Fruit fly (Drosophila melanogaster): ENCODE measurements around the gene CG9525.
A peak's percentile ranks its signal among the peaks of the same experiment; 100 is the strongest.

CG9525 gene

DNA sequence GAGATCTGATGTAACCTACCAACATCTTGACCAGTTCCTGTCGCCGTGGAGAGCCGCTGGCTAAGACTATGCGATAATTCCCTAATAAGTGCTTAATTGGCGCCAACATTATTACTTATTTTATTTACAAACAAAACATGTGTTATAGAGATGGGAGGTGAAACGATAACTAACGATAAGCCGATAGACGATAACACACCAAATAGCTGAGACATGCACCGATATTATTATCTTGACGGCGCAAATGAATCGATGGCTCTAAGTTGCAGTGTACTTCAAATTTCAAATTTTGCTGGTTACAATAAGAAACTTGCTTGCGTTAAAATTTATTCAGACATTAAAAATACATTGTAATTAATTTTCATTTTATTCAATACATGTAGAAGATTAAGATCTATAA lies 19.0 kb downstream of the CG9525 start, which contains the start of gene CG9515 (continued):
- no peak for TF ChIP-seq dmrt11E (tag; optimal IDR thresholded peaks at IDR 0.05)
- TF ChIP-seq CG8944 (GFP tag; optimal IDR thresholded peaks at IDR 0.05), result no peak
- no peak for TF ChIP-seq Abd-B (GFP tag; optimal IDR thresholded peaks at IDR 0.05)
- no peak for TF ChIP-seq Optix (GFP tag; IDR thresholded peaks at IDR 0.05)
- TF ChIP-seq Deaf1 (tag; optimal IDR thresholded peaks at IDR 0.05), result no peak
- TF ChIP-seq CG32532 (GFP tag; IDR thresholded peaks at IDR 0.05), result 0 out of 2 replicates have a peak, but pooled peaks have one; percentile 8
- TF ChIP-seq Myb (GFP tag; optimal IDR thresholded peaks at IDR 0.05), result peak; percentile 80
- TF ChIP-seq CG4282 (GFP tag; optimal IDR thresholded peaks at IDR 0.05), result no peak
- no peak for TF ChIP-seq tgo (GFP tag; IDR thresholded peaks at IDR 0.05)
- TF ChIP-seq so (GFP tag; IDR thresholded peaks at IDR 0.05), result no peak
- TF ChIP-seq ewg (GFP tag; optimal IDR thresholded peaks at IDR 0.05), result no peak
- no peak for TF ChIP-seq btn (GFP tag; optimal IDR thresholded peaks at IDR 0.05)
- 0 out of 2 replicates have a peak, but pooled peaks have one; percentile 18 for TF ChIP-seq vvl (GFP tag; IDR thresholded peaks at IDR 0.05)
- peak; percentile 81 for TF ChIP-seq CG2116 (GFP tag; optimal IDR thresholded peaks at IDR 0.05)
- no peak for TF ChIP-seq Ptx1 (GFP tag; IDR thresholded peaks at IDR 0.05)
- TF ChIP-seq CG2202 (tag; optimal IDR thresholded peaks at IDR 0.05), result no peak
- TF ChIP-seq PHDP (tag; optimal IDR thresholded peaks at IDR 0.05), result peak; percentile 15
- TF ChIP-seq Lhr (GFP tag; optimal IDR thresholded peaks at IDR 0.05), result peak; percentile 20
- TF ChIP-seq Rfx (GFP tag; IDR thresholded peaks at IDR 0.05), result no peak
- no peak for TF ChIP-seq bsh (GFP tag; optimal IDR thresholded peaks at IDR 0.05)
- no peak for TF ChIP-seq repo (GFP tag; optimal IDR thresholded peaks at IDR 0.05)
- no peak for TF ChIP-seq Chrac-16 (GFP tag; optimal IDR thresholded peaks at IDR 0.05)
- TF ChIP-seq CG3407 (GFP tag; optimal IDR thresholded peaks at IDR 0.05), result no peak
- peak; percentile 74 for TF ChIP-seq CG9437 (GFP tag; optimal IDR thresholded peaks at IDR 0.05)
- TF ChIP-seq zen (tag; optimal IDR thresholded peaks at IDR 0.05), result peak; percentile 49
- no peak for TF ChIP-seq C15 (GFP tag; IDR thresholded peaks at IDR 0.05)
- TF ChIP-seq ara (GFP tag; IDR thresholded peaks at IDR 0.05), result no peak
- TF ChIP-seq H2.0 (GFP tag; IDR thresholded peaks at IDR 0.05), result no peak
- TF ChIP-seq Ets97D (GFP tag; optimal IDR thresholded peaks at IDR 0.05), result peak; percentile 66
- no peak for TF ChIP-seq CG11696 (GFP tag; IDR thresholded peaks at IDR 0.05)
- TF ChIP-seq Max (GFP tag; optimal IDR thresholded peaks at IDR 0.05), result peak; percentile 55
- TF ChIP-seq CG15696 (tag; optimal IDR thresholded peaks at IDR 0.05), result no peak
- TF ChIP-seq sens-2 (GFP tag; IDR thresholded peaks at IDR 0.05), result no peak
- peak; percentile 16 for TF ChIP-seq CG33213 (GFP tag; optimal IDR thresholded peaks at IDR 0.05)
- no peak for TF ChIP-seq CG6175 (GFP tag; IDR thresholded peaks at IDR 0.05)
- TF ChIP-seq CG9797 (GFP tag; optimal IDR thresholded peaks at IDR 0.05), result no peak
- TF ChIP-seq CG15514 (GFP tag; optimal IDR thresholded peaks at IDR 0.05), result peak; percentile 62
- peak; percentile 96 for TF ChIP-seq zen2 (GFP tag; IDR thresholded peaks at IDR 0.05; ENCODE audit: partially characterized antibody)
- TF ChIP-seq gfzf (GFP tag; optimal IDR thresholded peaks at IDR 0.05), result peak; percentile 38
- no peak for TF ChIP-seq schlank (tag; optimal IDR thresholded peaks at IDR 0.05)
- TF ChIP-seq CG17829 (tag; optimal IDR thresholded peaks at IDR 0.05), result peak; percentile 30
- TF ChIP-seq CG16813 (GFP tag; IDR thresholded peaks at IDR 0.05; ENCODE audit: partially characterized antibody), result peak; percentile 83
- peak; percentile 31 for TF ChIP-seq CTCF (GFP tag; optimal IDR thresholded peaks at IDR 0.05)
- peak; percentile 21 for TF ChIP-seq MESR4 (GFP tag; optimal IDR thresholded peaks at IDR 0.05)
- no peak for TF ChIP-seq cas (GFP tag; IDR thresholded peaks at IDR 0.05)
- peak; percentile 84 for TF ChIP-seq Med (GFP tag)
- TF ChIP-seq Meics (GFP tag; optimal IDR thresholded peaks at IDR 0.05), result no peak
- peak; percentile 81 for TF ChIP-seq HmgZ (tag; optimal IDR thresholded peaks at IDR 0.05)
- no peak for TF ChIP-seq Hr51 (GFP tag; optimal IDR thresholded peaks at IDR 0.05)
- no peak for TF ChIP-seq Mrtf (GFP tag; IDR thresholded peaks at IDR 0.05)
- TF ChIP-seq en (GFP tag; optimal IDR thresholded peaks at IDR 0.05), result no peak
- TF ChIP-seq ase (GFP tag; IDR thresholded peaks at IDR 0.05), result no peak

Data from whole organism, embryonic.